Worm (Caenorhabditis elegans) whole organism, L1 larva: ENCODE measurements around the gene C41C4.9.

Experiments used
- hpl-2 ChIP-seq: fragments of 150-350 bp; optimal IDR thresholded peaks from 2 replicates; lab custom pipeline; 2014; ENCODE audit warnings: missing biosample characterization, missing genetic modification reagents, missing genetic modification characterization
- nhr-76 ChIP-seq: sonication (generic microtip); optimal IDR thresholded peaks from 2 replicates; lab custom pipeline; 2017; ENCODE audit warnings: missing biosample characterization, missing genetic modification characterization
- zag-1 ChIP-seq: fragments of 150-350 bp; optimal IDR thresholded peaks from 2 replicates; lab custom pipeline; 2014; ENCODE audit warnings: missing biosample characterization, missing genetic modification characterization

- peak; percentile 56 for TF ChIP-seq hpl-2 (GFP tag; lab: Kevin White, UChicago)
- TF ChIP-seq nhr-76 (tag; lab: Kevin White, UChicago) = peak; percentile 71
- TF ChIP-seq zag-1 (tag; lab: Kevin White, UChicago) = no peak
Measured at ce11 chrII:8075324-8075810, 32.1 kb upstream of the C41C4.9 start, which contains the start of gene K02C4.2.
